Worm (Caenorhabditis elegans) whole organism, young adult: ENCODE data around the gene cec-5.

Source experiments
- F39B2.1 ChIP-seq: fragments of 200-800 bp; sonication (Bioruptor generic); IDR thresholded peaks from 2 replicates; pipeline ENCODE4 v1.3.6; 2022; ENCODE audit warnings: missing genetic modification reagents, missing genetic modification characterization, missing compliant biosample characterization
- F49E8.2 ChIP-seq: sonication (generic microtip); optimal IDR thresholded peaks from 3 replicates; lab custom pipeline; 2017; ENCODE audit warnings: missing genetic modification characterization, mild to moderate bottlenecking, missing compliant biosample characterization, antibody characterized with exemption, moderate library complexity; ENCODE audit not compliant: insufficient read depth
- K12H6.12 ChIP-seq: fragments of 200-800 bp; sonication (Bioruptor generic); optimal IDR thresholded peaks from 2 replicates; lab custom pipeline; 2018; ENCODE audit warnings: mild to moderate bottlenecking, missing genetic modification characterization, missing compliant biosample characterization
- T07F8.4 ChIP-seq: sonication (generic microtip); optimal IDR thresholded peaks from 2 replicates; lab custom pipeline; 2016; ENCODE audit warnings: mild to moderate bottlenecking, missing genetic modification characterization, moderate library complexity, missing compliant biosample characterization
- Y53G8AR.9 ChIP-seq: fragments of 200-800 bp; sonication (Bioruptor generic); conservative IDR thresholded peaks from 2 replicates; pipeline ENCODE4 v1.3.6; 2022; ENCODE audit warnings: missing genetic modification reagents, missing genetic modification characterization, missing compliant biosample characterization
- ZK185.1 ChIP-seq: sonication (generic microtip); optimal IDR thresholded peaks from 2 replicates; lab custom pipeline; 2016; ENCODE audit warnings: mild to moderate bottlenecking, missing genetic modification characterization, missing compliant biosample characterization; ENCODE audit not compliant: poor library complexity, severe bottlenecking
- ama-1 ChIP-seq, 3 experiments: fragments of 150-350 bp in 1 of 3; sonication (generic microtip) in 2 of 3; optimal IDR thresholded peaks; 2 replicates each; lab custom pipeline; 2014 to 2018; ENCODE audit warnings: missing biosample characterization in 2 of 3, missing genetic modification characterization in 2 of 3, missing genetic modification reagents in 2 of 3
- bed-2 ChIP-seq: fragments of 200-800 bp; sonication (Bioruptor generic); IDR thresholded peaks from 2 replicates; pipeline ENCODE4 v1.3.6; 2022; ENCODE audit warnings: missing genetic modification reagents, missing genetic modification characterization, missing compliant biosample characterization
- ceh-100 ChIP-seq: fragments of 200-800 bp; sonication (Bioruptor generic); IDR thresholded peaks from 2 replicates; pipeline ENCODE4 v1.3.6; 2022; ENCODE audit warnings: missing genetic modification reagents, missing genetic modification characterization, missing compliant biosample characterization
- ceh-27 ChIP-seq: fragments of 200-800 bp; sonication (Bioruptor generic); optimal IDR thresholded peaks from 2 replicates; lab custom pipeline; 2018; ENCODE audit warnings: mild to moderate bottlenecking, missing genetic modification characterization, moderate library complexity, missing compliant biosample characterization
- ceh-40 ChIP-seq: fragments of 200-800 bp; sonication (Bioruptor generic); IDR thresholded peaks from 2 replicates; pipeline ENCODE4 v1.3.6; 2022; ENCODE audit warnings: missing genetic modification characterization, missing compliant biosample characterization
- ceh-91 ChIP-seq: fragments of 200-800 bp; sonication (Bioruptor generic); IDR thresholded peaks from 2 replicates; pipeline ENCODE4 v1.3.6; 2022; ENCODE audit warnings: missing genetic modification reagents, missing genetic modification characterization, missing compliant biosample characterization
- chd-7 ChIP-seq: sonication (generic microtip); optimal IDR thresholded peaks from 2 replicates; lab custom pipeline; 2016; ENCODE audit warnings: mild to moderate bottlenecking, missing genetic modification characterization, moderate library complexity, missing compliant biosample characterization
- efl-1 ChIP-seq: fragments of 150-350 bp; optimal IDR thresholded peaks from 2 replicates; lab custom pipeline; 2014; ENCODE audit warnings: missing biosample characterization, missing genetic modification reagents, missing genetic modification characterization
- ekl-4 ChIP-seq: fragments of 200-800 bp; sonication (Bioruptor generic); IDR thresholded peaks from 2 replicates; pipeline ENCODE4 v1.3.6; 2022; ENCODE audit warnings: missing genetic modification reagents, missing genetic modification characterization, missing compliant biosample characterization
- ets-4 ChIP-seq: fragments of 200-800 bp; sonication (Bioruptor generic); optimal IDR thresholded peaks from 2 replicates; lab custom pipeline; 2018; ENCODE audit warnings: mild to moderate bottlenecking, missing genetic modification characterization, missing compliant biosample characterization
- gei-17 ChIP-seq: fragments of 200-800 bp; sonication (Bioruptor generic); optimal IDR thresholded peaks from 2 replicates; lab custom pipeline; 2018; ENCODE audit warnings: mild to moderate bottlenecking, missing genetic modification characterization, missing compliant biosample characterization
- hlh-12 ChIP-seq: sonication (generic microtip); optimal IDR thresholded peaks from 2 replicates; lab custom pipeline; 2016; ENCODE audit warnings: missing genetic modification characterization, missing compliant biosample characterization
- hmg-1.2 ChIP-seq: fragments of 200-800 bp; sonication (Bioruptor generic); IDR thresholded peaks from 2 replicates; pipeline ENCODE4 v1.3.6; 2022; ENCODE audit warnings: missing genetic modification reagents, missing genetic modification characterization, missing compliant biosample characterization
- hrde-1 ChIP-seq: sonication (generic microtip); optimal IDR thresholded peaks from 2 replicates; lab custom pipeline; 2016; ENCODE audit warnings: missing genetic modification characterization, mild to moderate bottlenecking, missing compliant biosample characterization, moderate library complexity, missing genotype, missing genetic modification reagents, borderline replicate concordance
- hsf-1 ChIP-seq: fragments of 200-800 bp; sonication (Bioruptor generic); IDR thresholded peaks from 2 replicates; pipeline ENCODE4 v1.3.6; 2022; ENCODE audit warnings: missing genetic modification reagents, missing genetic modification characterization, missing compliant biosample characterization
- lin-35 ChIP-seq, 3 experiments: fragments of 150-350 bp in 2 of 3; sonication (generic microtip) in 1 of 3; optimal IDR thresholded peaks; 2 replicates each; lab custom pipeline; 2014 to 2018; ENCODE audit warnings: missing biosample characterization in 3 of 3, missing genetic modification characterization in 3 of 3, missing genetic modification reagents in 3 of 3
- lin-40 ChIP-seq: sonication (generic microtip); optimal IDR thresholded peaks from 2 replicates; lab custom pipeline; 2016; ENCODE audit warnings: missing genetic modification characterization, mild to moderate bottlenecking, missing compliant biosample characterization, missing genotype, missing genetic modification reagents
- lin-54 ChIP-seq: fragments of 200-800 bp; sonication (Bioruptor generic); optimal IDR thresholded peaks from 2 replicates; lab custom pipeline; 2018; ENCODE audit warnings: mild to moderate bottlenecking, missing genetic modification characterization, missing compliant biosample characterization
- madf-3 ChIP-seq: fragments of 200-800 bp; sonication (Bioruptor generic); IDR thresholded peaks from 2 replicates; pipeline ENCODE4 v1.3.6; 2022; ENCODE audit warnings: missing genetic modification reagents, missing genetic modification characterization, missing compliant biosample characterization
- mel-28 ChIP-seq: sonication (generic microtip); optimal IDR thresholded peaks from 2 replicates; lab custom pipeline; 2016; ENCODE audit warnings: borderline replicate concordance, mild to moderate bottlenecking, missing genetic modification characterization, missing compliant biosample characterization
- mes-4 ChIP-seq: sonication (generic microtip); optimal IDR thresholded peaks from 2 replicates; lab custom pipeline; 2016; ENCODE audit warnings: missing genotype, missing genetic modification characterization, missing compliant biosample characterization
- nhr-80 ChIP-seq: sonication (generic microtip); optimal IDR thresholded peaks from 2 replicates; lab custom pipeline; 2016; ENCODE audit warnings: missing genetic modification characterization, missing compliant biosample characterization
- rcor-1 ChIP-seq: fragments of 200-800 bp; sonication (Bioruptor generic); IDR thresholded peaks from 2 replicates; pipeline ENCODE4 v1.3.6; 2022; ENCODE audit warnings: missing genetic modification reagents, missing genetic modification characterization, missing compliant biosample characterization
- sdz-38 ChIP-seq: sonication (generic microtip); optimal IDR thresholded peaks from 2 replicates; lab custom pipeline; 2016; ENCODE audit warnings: missing genotype, missing genetic modification characterization, missing compliant biosample characterization
- snpc-4 ChIP-seq, 5 experiments: fragments of 150-350 bp in 1 of 5; sonication (generic microtip) in 4 of 5; optimal IDR thresholded peaks; 2 replicates each; lab custom pipeline; 2014 to 2018; ENCODE audit warnings: missing genetic modification characterization in 5 of 5, missing biosample characterization in 3 of 5, antibody characterized with exemption in 2 of 5, mild to moderate bottlenecking in 2 of 5, missing compliant biosample characterization in 2 of 5, missing genotype in 2 of 5, moderate library complexity in 2 of 5, missing genetic modification reagents in 1 of 5
- tbp1 ChIP-seq: fragments of 200-800 bp; sonication (Bioruptor generic); optimal IDR thresholded peaks from 2 replicates; lab custom pipeline; 2018; ENCODE audit warnings: mild to moderate bottlenecking, missing genetic modification characterization, missing compliant biosample characterization
- ztf-25 ChIP-seq: fragments of 200-800 bp; sonication (Bioruptor generic); IDR thresholded peaks from 2 replicates; pipeline ENCODE4 v1.3.6; 2022; ENCODE audit warnings: missing genetic modification reagents, missing genetic modification characterization, missing compliant biosample characterization
- ztf-26 ChIP-seq: sonication (generic microtip); optimal IDR thresholded peaks from 2 replicates; lab custom pipeline; 2017; ENCODE audit warnings: missing genetic modification characterization, missing compliant biosample characterization
- ztf-6 ChIP-seq: fragments of 200-800 bp; sonication (Bioruptor generic); IDR thresholded peaks from 2 replicates; pipeline ENCODE4 v1.3.6; 2022; ENCODE audit warnings: missing genetic modification reagents, missing genetic modification characterization, missing compliant biosample characterization

The cec-5 gene

DNA sequence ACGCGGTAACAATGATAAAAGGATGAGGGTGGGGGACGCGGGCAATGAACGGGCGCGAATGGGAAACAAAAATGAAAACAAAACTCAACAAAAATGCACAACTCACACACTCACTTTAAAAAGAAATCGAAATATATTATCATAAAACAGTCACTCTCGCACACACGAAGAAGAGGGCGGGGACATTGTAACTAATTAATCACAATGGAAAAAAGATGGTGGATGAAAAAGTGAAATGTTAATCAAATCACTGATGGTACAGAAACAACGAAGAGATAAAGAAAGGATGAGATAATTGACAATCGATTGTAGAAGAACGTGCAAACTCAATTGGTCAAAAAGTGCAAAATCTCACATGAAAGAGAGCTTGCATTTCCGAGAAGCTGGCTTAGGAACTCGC, 20.7 kb downstream of the cec-5 start (continued):
- no peak for TF ChIP-seq tbp1 (GFP tag; lab: Kevin White, UChicago)

- TF ChIP-seq hsf-1 (GFP tag; lab: Robert Waterston, UW): peak; percentile 39; the same call in 1 of the 2 replicates
- TF ChIP-seq lin-54 (GFP tag; lab: Kevin White, UChicago): peak; percentile 30
- TF ChIP-seq ceh-40: no peak
- peak; percentile 66 for TF ChIP-seq hrde-1 (tag; lab: Kevin White, UChicago)
- no peak for TF ChIP-seq ama-1 (optimal IDR thresholded peaks at IDR 0.05; lab: Kevin White, UChicago)
- TF ChIP-seq ama-1 (GFP tag; optimal IDR thresholded peaks at IDR 0.05; lab: Kevin White, UChicago): peak in 1 of 2 experiments; percentile 22
- TF ChIP-seq F49E8.2 (tag; lab: Kevin White, UChicago): peak; percentile 81
- 0 out of 2 replicates have a peak, but pooled peaks have one; percentile 32 for TF ChIP-seq ztf-25 (GFP tag; lab: Robert Waterston, UW)
- no peak for TF ChIP-seq lin-40 (tag; lab: Kevin White, UChicago)
- TF ChIP-seq ekl-4 (GFP tag; lab: Robert Waterston, UW): 0 out of 2 replicates have a peak, but pooled peaks have one; percentile 26
- TF ChIP-seq snpc-4 (GFP tag; optimal IDR thresholded peaks at IDR 0.05; lab: Kevin White, UChicago): peak; percentile 32
- peak in 1 of 4 experiments; percentile 1 for TF ChIP-seq snpc-4 (tag; optimal IDR thresholded peaks at IDR 0.05; lab: Kevin White, UChicago)
- peak; percentile 27 for TF ChIP-seq mes-4 (tag; lab: Kevin White, UChicago)
- TF ChIP-seq chd-7 (tag; lab: Kevin White, UChicago): peak; percentile 28
- TF ChIP-seq lin-35 (GFP tag; optimal IDR thresholded peaks at IDR 0.05; lab: Kevin White, UChicago): no peak
- TF ChIP-seq bed-2 (GFP tag; lab: Robert Waterston, UW): no peak
- TF ChIP-seq ceh-27: no peak
- no peak for TF ChIP-seq tbp1 (GFP tag; lab: Kevin White, UChicago)
- 0 out of 2 replicates have a peak, but pooled peaks have one; percentile 5 for TF ChIP-seq madf-3 (GFP tag; lab: Robert Waterston, UW)
- no peak for TF ChIP-seq mel-28 (tag; lab: Kevin White, UChicago)
Measured at ce11 chrIV:7558653-7559052, 21.3 kb downstream of the cec-5 start.

DNA sequence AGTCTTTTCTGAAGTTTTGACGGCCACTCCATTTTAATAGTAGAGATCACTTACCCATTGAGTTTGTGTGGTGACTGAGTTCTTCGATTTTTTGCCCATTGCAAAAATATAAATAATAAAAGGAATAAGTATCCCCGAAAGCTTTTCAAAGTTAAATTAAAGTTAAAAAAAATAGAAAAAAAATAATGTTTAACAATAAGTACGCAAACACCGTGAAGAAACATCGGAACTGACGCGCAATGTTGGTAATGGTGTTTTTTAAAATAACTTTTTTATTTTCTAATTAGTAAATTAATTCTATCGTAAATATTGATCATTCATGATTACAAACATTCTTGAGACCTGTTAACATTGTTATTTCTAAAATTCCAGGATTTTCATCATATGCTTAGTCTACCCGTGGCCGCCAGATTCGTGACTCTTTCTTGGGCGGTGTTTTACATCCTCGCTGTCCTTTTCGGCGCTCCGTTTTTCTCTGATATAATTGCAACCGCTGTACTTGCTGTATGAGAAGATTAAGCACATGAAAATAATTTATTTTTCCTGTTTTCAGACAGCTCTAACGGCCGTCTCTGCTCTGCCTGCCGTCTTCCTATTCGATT, 23.5 kb downstream of the cec-5 start, which contains the start of the genes F49E8.7, F49E8.8 and nprl-2:
F49E8.7 (minus strand) TSS at position 101 of the 602 bp plus-strand sequence.
F49E8.8 (plus strand) TSS at position 373 of the 602 bp plus-strand sequence.
nprl-2 (plus strand) TSS at position 552 of the 602 bp plus-strand sequence.
- TF ChIP-seq hmg-1.2: no peak
- no peak for TF ChIP-seq ZK185.1
- TF ChIP-seq hlh-12 (tag; lab: Kevin White, UChicago): no peak
- no peak for TF ChIP-seq efl-1
- TF ChIP-seq sdz-38: no peak
- no peak for TF ChIP-seq ets-4 (GFP tag; lab: Kevin White, UChicago)
- TF ChIP-seq ceh-100 (GFP tag; lab: Robert Waterston, UW): no peak
- no peak for TF ChIP-seq K12H6.12 (tag; lab: Kevin White, UChicago)
- TF ChIP-seq rcor-1: no peak
- no peak for TF ChIP-seq Y53G8AR.9
- TF ChIP-seq gei-17 (GFP tag; lab: Kevin White, UChicago): no peak
- TF ChIP-seq ztf-26 (tag; lab: Kevin White, UChicago): no peak
- no peak for TF ChIP-seq nhr-80
- no peak for TF ChIP-seq F39B2.1
- no peak for TF ChIP-seq T07F8.4 (tag; lab: Kevin White, UChicago)
- no peak for TF ChIP-seq ztf-6
- TF ChIP-seq tbp1 (GFP tag; lab: Kevin White, UChicago): no peak
- no peak for TF ChIP-seq ceh-91 (GFP tag; lab: Robert Waterston, UW)
